Worm (Caenorhabditis elegans): ENCODE measurements around the gene srh-203.

- TF ChIP-seq lsy-2 (tag; optimal IDR thresholded peaks at IDR 0.05) = no peak
- TF ChIP-seq madf-5 (GFP tag; IDR thresholded peaks at IDR 0.05) = no peak
- TF ChIP-seq aha-1 (tag) = no peak
- TF ChIP-seq pha-4 (GFP tag; IDR thresholded peaks at IDR 0.05) = no peak
- no peak for TF ChIP-seq pha-4 (tag; optimal IDR thresholded peaks at IDR 0.05)
- no peak for TF ChIP-seq ama-1 (optimal IDR thresholded peaks at IDR 0.05)
- TF ChIP-seq R02D3.7 (tag; optimal IDR thresholded peaks at IDR 0.05) = no peak
- TF ChIP-seq T20F7.1 (GFP tag; optimal IDR thresholded peaks at IDR 0.05) = no peak
- TF ChIP-seq nhr-6 (tag; optimal IDR thresholded peaks at IDR 0.05) = no peak
- TF ChIP-seq ZK546.5 (tag; optimal IDR thresholded peaks at IDR 0.05) = no peak
- TF ChIP-seq ceh-28 (tag; optimal IDR thresholded peaks at IDR 0.05) = no peak
- no peak for TF ChIP-seq Y75B8A.6 (GFP tag; IDR thresholded peaks at IDR 0.05)
- TF ChIP-seq daf-19 (GFP tag; conservative IDR thresholded peaks at IDR 0.05) = no peak
Observed at ce11 chrV:17414951-17415350, 41.1 kb downstream of the srh-203 start, which contains the start of gene T27C5.12.
